Worm (Caenorhabditis elegans) whole organism, midembryonic: ENCODE data around the gene F54C9.3.

ENCODE experiments used
- T22C8.4 ChIP-seq: fragments of 200-800 bp; sonication (Bioruptor generic); IDR thresholded peaks from 2 replicates; pipeline ENCODE4 v1.3.6; 2022; ENCODE audit warnings: missing genetic modification characterization, missing compliant biosample characterization
- cog-1 ChIP-seq: sonication (generic microtip); optimal IDR thresholded peaks from 2 replicates; lab custom pipeline; 2016; ENCODE audit warnings: missing genetic modification characterization, missing compliant biosample characterization
- flt-1 ChIP-seq: fragments of 200-800 bp; sonication (Bioruptor generic); IDR thresholded peaks from 2 replicates; pipeline ENCODE4 v1.3.6; 2022; ENCODE audit warnings: missing genetic modification characterization, missing compliant biosample characterization
- klf-2 ChIP-seq: fragments of 200-800 bp; sonication (Bioruptor generic); conservative IDR thresholded peaks from 2 replicates; pipeline ENCODE4 v1.3.6; 2022; ENCODE audit warnings: missing genetic modification reagents, missing genetic modification characterization, missing compliant biosample characterization
- med-1 ChIP-seq: sonication (generic microtip); optimal IDR thresholded peaks from 2 replicates; lab custom pipeline; 2017; ENCODE audit warnings: missing genetic modification characterization, mild to moderate bottlenecking, missing compliant biosample characterization, antibody characterized with exemption, missing genetic modification reagents; ENCODE audit not compliant: insufficient read depth
- ref-1 ChIP-seq: fragments of 200-800 bp; sonication (Bioruptor generic); conservative IDR thresholded peaks from 2 replicates; pipeline ENCODE4 v1.3.6; 2022; ENCODE audit warnings: missing genetic modification reagents, missing genetic modification characterization, missing compliant biosample characterization
- tab-1 ChIP-seq: fragments of 200-800 bp; sonication (Bioruptor generic); IDR thresholded peaks from 2 replicates; pipeline ENCODE4 v1.3.6; 2022; ENCODE audit warnings: missing genetic modification characterization, missing compliant biosample characterization
- ztf-29 ChIP-seq: fragments of 200-800 bp; sonication (Bioruptor generic); IDR thresholded peaks from 2 replicates; pipeline ENCODE4 v1.3.6; 2022; ENCODE audit warnings: missing genetic modification reagents, missing genetic modification characterization, missing compliant biosample characterization

- no peak for TF ChIP-seq flt-1 (GFP tag; lab: Robert Waterston, UW)
- no peak for TF ChIP-seq cog-1
- no peak for TF ChIP-seq klf-2
- TF ChIP-seq ztf-29 (GFP tag; lab: Robert Waterston, UW), result no peak
- TF ChIP-seq T22C8.4 (GFP tag; lab: Robert Waterston, UW), result no peak
- no peak for TF ChIP-seq ref-1 (GFP tag; lab: Robert Waterston, UW)
- TF ChIP-seq tab-1 (GFP tag; lab: Robert Waterston, UW), result no peak
- TF ChIP-seq med-1 (GFP tag; lab: Kevin White, UChicago), result no peak
Measured at ce11 chrII:8581700-8582099, 15.0 kb upstream of the F54C9.3 start, which contains the start of gene arl-1.
